Worm (Caenorhabditis elegans): ENCODE measurements around the gene ttr-50.

The ttr-50 gene

DNA sequence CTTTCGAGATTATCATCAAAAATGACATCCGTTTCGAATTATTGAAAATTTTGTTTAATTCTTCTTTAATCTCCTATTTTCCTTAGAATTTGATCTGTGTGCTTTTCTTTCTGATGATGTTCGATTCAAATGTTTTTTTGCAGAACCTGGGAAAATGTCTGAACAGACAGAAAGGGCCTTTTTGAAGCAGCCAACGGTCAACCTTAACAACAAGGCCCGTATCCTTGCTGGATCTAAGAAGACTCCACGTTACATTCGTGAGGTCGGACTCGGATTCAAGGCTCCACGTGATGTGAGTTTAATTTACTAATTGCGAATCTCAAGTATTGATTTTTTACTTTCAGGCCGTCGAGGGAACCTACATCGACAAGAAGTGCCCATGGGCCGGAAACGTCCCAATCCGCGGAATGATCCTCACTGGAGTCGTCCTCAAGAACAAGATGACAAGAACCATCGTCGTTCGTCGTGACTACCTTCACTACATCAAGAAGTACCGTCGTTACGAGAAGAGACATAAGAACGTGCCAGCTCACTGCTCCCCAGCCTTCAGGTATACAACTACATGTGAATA lies 38.2 kb downstream of the ttr-50 start, which contains the start of gene rps-11:
rps-11 (plus strand) TSS at position 144 of the 571 bp plus-strand sequence.
- TF ChIP-seq egl-27 (tag; optimal IDR thresholded peaks at IDR 0.05) = no peak
- no peak for TF ChIP-seq efl-1 (optimal IDR thresholded peaks at IDR 0.05)
- peak in 1 of 2 experiments; percentile 91 for TF ChIP-seq efl-1 (GFP tag; optimal IDR thresholded peaks at IDR 0.05 in 1 of 2)

DNA sequence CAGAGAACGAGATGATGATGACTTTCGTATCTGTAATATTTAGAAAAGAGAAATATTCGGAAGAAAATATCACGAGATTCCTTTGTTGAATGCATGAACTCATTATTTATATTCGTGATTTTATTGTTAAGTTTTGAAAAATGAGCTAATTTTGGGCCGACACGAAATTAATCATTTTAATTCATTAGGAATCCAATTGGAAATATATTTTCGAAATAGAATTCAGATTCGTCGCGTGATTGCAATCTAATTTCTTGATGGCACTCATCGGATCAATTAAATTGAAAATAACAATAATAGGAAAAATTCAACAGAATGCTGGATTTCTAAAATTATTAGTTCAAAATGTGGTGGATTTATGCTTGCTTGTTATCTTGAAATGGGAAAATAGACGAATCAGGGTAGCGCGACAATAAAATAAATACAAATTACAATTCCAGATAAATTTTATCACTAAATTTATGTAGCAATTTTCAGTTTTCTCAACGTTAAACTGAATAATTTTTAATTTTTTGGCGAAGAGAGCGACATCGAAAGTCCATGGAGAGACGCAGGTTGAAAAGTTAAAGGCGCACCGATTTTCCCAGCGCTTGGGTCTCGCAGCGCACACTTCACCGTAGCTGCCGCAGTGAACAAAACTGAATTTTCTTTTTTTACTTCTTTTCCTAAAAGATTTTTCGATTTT lies 39.0 kb downstream of the ttr-50 start:
- TF ChIP-seq ets-5 (GFP tag; IDR thresholded peaks at IDR 0.05) (no peak), C34B4.2 (tag; optimal IDR thresholded peaks at IDR 0.05) (no peak), ztf-11 (tag; optimal IDR thresholded peaks at IDR 0.05) (peak in 1 of 2 experiments; percentile 21), nhr-77 (tag; optimal IDR thresholded peaks at IDR 0.05) (peak; percentile 31), nhr-237 (tag; optimal IDR thresholded peaks at IDR 0.05) (peak; percentile 12), elt-3 (tag; optimal IDR thresholded peaks at IDR 0.05) (peak in 1 of 6 experiments; percentile 52), xbp-1 (tag; optimal IDR thresholded peaks at IDR 0.05) (peak; percentile 67), aly-2 (tag; optimal IDR thresholded peaks at IDR 0.05) (peak; percentile 3), snu-23 (GFP tag; optimal IDR thresholded peaks at IDR 0.05) (peak; percentile 82), alr-1 (tag; optimal IDR thresholded peaks at IDR 0.05; ENCODE audit: borderline replicate concordance) (no peak), nhr-47 (tag; optimal IDR thresholded peaks at IDR 0.05) (peak; percentile 81), hpl-2 (GFP tag; optimal IDR thresholded peaks at IDR 0.05) (peak; percentile 28), dsc-1 (tag; optimal IDR thresholded peaks at IDR 0.05) (peak; percentile 46), Y116A8C.19 (tag; optimal IDR thresholded peaks at IDR 0.05; ENCODE audit: borderline replicate concordance) (no peak), lin-15B (tag; optimal IDR thresholded peaks at IDR 0.05) (peak; percentile 28), pqm-1 (tag; optimal IDR thresholded peaks at IDR 0.05) (no peak), C16A3.4 (tag; optimal IDR thresholded peaks at IDR 0.05) (peak; percentile 81), hlh-4 (tag; optimal IDR thresholded peaks at IDR 0.05) (no peak), unc-62 (GFP tag; optimal IDR thresholded peaks at IDR 0.05) (no peak), hlh-17 (GFP tag; optimal IDR thresholded peaks at IDR 0.05; ENCODE audit: borderline replicate concordance) (no peak), egl-27 (tag; optimal IDR thresholded peaks at IDR 0.05) (no peak), aha-1 (tag; optimal IDR thresholded peaks at IDR 0.05) (no peak), mdl-1 (tag; optimal IDR thresholded peaks at IDR 0.05) (peak in 1 of 2 experiments; percentile 60), sup-37 (GFP tag; optimal IDR thresholded peaks at IDR 0.05) (no peak), ceh-88 (GFP tag; IDR thresholded peaks at IDR 0.05) (no peak), mab-9 (GFP tag; IDR thresholded peaks at IDR 0.05) (no peak), F16B12.6 (tag; optimal IDR thresholded peaks at IDR 0.05) (peak; percentile 22), nhr-20 (tag; optimal IDR thresholded peaks at IDR 0.05) (peak; percentile 73), grh-1 (GFP tag; IDR thresholded peaks at IDR 0.05) (peak; percentile 48), nhr-90 (tag; optimal IDR thresholded peaks at IDR 0.05; ENCODE audit: poor library complexity) (peak; percentile 54), fkh-10 (GFP tag; optimal IDR thresholded peaks at IDR 0.05) (no peak), ces-1 (GFP tag; optimal IDR thresholded peaks at IDR 0.05) (no peak), unc-130 (tag; optimal IDR thresholded peaks at IDR 0.05) (peak; percentile 56), blmp-1 (tag; optimal IDR thresholded peaks at IDR 0.05) (peak; percentile 68), tbx-2 (tag; optimal IDR thresholded peaks at IDR 0.05) (peak; percentile 72), nhr-11 (tag; optimal IDR thresholded peaks at IDR 0.05) (no peak), efl-3 (GFP tag; optimal IDR thresholded peaks at IDR 0.05) (no peak), elt-2 (tag; optimal IDR thresholded peaks at IDR 0.05) (no peak), lsy-2 (tag; optimal IDR thresholded peaks at IDR 0.05) (peak; percentile 79 to 97), vab-15 (tag; optimal IDR thresholded peaks at IDR 0.05) (no peak), dpl-1 (GFP tag; optimal IDR thresholded peaks at IDR 0.05) (peak; percentile 57 to 72 (median 66)), ceh-90 (tag; optimal IDR thresholded peaks at IDR 0.05) (no peak), pag-3 (tag; optimal IDR thresholded peaks at IDR 0.05; ENCODE audit: borderline replicate concordance, insufficient read depth) (no peak), nhr-71 (tag; optimal IDR thresholded peaks at IDR 0.05) (peak; percentile 82), ceh-82 (tag; optimal IDR thresholded peaks at IDR 0.05) (peak; percentile 24 to 86 (median 63)), unc-86 (tag; optimal IDR thresholded peaks at IDR 0.05) (peak; percentile 66)

All from whole organism, L1 larva.